Fruit fly (Drosophila melanogaster): ENCODE measurements around the gene Vha68-1.

Gene Vha68-1

dm6 chr2L:12974562-12975366 is 29.1 kb downstream of the Vha68-1 start:
- TF ChIP-seq Hr78 (GFP tag; optimal IDR thresholded peaks at IDR 0.05) (no peak), woc (GFP tag; optimal IDR thresholded peaks at IDR 0.05) (no peak), psq (GFP tag; optimal IDR thresholded peaks at IDR 0.05) (peak; percentile 90), Vsx2 (GFP tag; optimal IDR thresholded peaks at IDR 0.05; ENCODE audit: partially characterized antibody) (no peak), Rel (GFP tag; optimal IDR thresholded peaks at IDR 0.05) (no peak), Rel (tag; optimal IDR thresholded peaks at IDR 0.05) (no peak), Dif (GFP tag; optimal IDR thresholded peaks at IDR 0.05; ENCODE audit: partially characterized antibody) (peak; percentile 19), OdsH (GFP tag; optimal IDR thresholded peaks at IDR 0.05) (no peak), dmrt93B (GFP tag; optimal IDR thresholded peaks at IDR 0.05) (no peak), sage (GFP tag; optimal IDR thresholded peaks at IDR 0.05) (peak; percentile 1), dsf (GFP tag; optimal IDR thresholded peaks at IDR 0.05; ENCODE audit: borderline replicate concordance) (no peak), lola (GFP tag; optimal IDR thresholded peaks at IDR 0.05) (no peak), fru (GFP tag; optimal IDR thresholded peaks at IDR 0.05) (no peak), Sp1 (GFP tag; optimal IDR thresholded peaks at IDR 0.05) (no peak), CrebA (GFP tag; optimal IDR thresholded peaks at IDR 0.05; ENCODE audit: borderline replicate concordance) (peak; percentile 51), rgr (GFP tag; optimal IDR thresholded peaks at IDR 0.05) (no peak)

- no peak for TF ChIP-seq Abd-B (GFP tag; optimal IDR thresholded peaks at IDR 0.05)
- TF ChIP-seq lola (GFP tag; optimal IDR thresholded peaks at IDR 0.05) = no peak
- TF ChIP-seq foxo (GFP tag; optimal IDR thresholded peaks at IDR 0.05) = peak in 1 of 2 experiments; percentile 49
- peak; percentile 20 for TF ChIP-seq CrebA (GFP tag; optimal IDR thresholded peaks at IDR 0.05; ENCODE audit: borderline replicate concordance)
- no peak for TF ChIP-seq dsf (GFP tag; optimal IDR thresholded peaks at IDR 0.05; ENCODE audit: borderline replicate concordance)
- no peak for TF ChIP-seq Vsx2 (GFP tag; optimal IDR thresholded peaks at IDR 0.05; ENCODE audit: partially characterized antibody)
- TF ChIP-seq Myc (optimal IDR thresholded peaks at IDR 0.05) = no peak
- no peak for TF ChIP-seq sv (GFP tag; optimal IDR thresholded peaks at IDR 0.05)
- TF ChIP-seq jim (GFP tag; optimal IDR thresholded peaks at IDR 0.05) = no peak
- TF ChIP-seq Rel (GFP tag; optimal IDR thresholded peaks at IDR 0.05) = no peak
- TF ChIP-seq Rel (tag; optimal IDR thresholded peaks at IDR 0.05) = peak; percentile 69
- no peak for TF ChIP-seq tai (GFP tag; optimal IDR thresholded peaks at IDR 0.05)
- no peak for TF ChIP-seq pan (optimal IDR thresholded peaks at IDR 0.05)
- no peak for TF ChIP-seq CG32264 (GFP tag; optimal IDR thresholded peaks at IDR 0.05)
- TF ChIP-seq usp (GFP tag; optimal IDR thresholded peaks at IDR 0.05) = no peak
- TF ChIP-seq woc (GFP tag; optimal IDR thresholded peaks at IDR 0.05) = peak; percentile 70
- TF ChIP-seq dmrt93B (GFP tag; optimal IDR thresholded peaks at IDR 0.05) = no peak
- TF ChIP-seq sage (GFP tag; optimal IDR thresholded peaks at IDR 0.05) = no peak
- no peak for TF ChIP-seq Dif (GFP tag; optimal IDR thresholded peaks at IDR 0.05; ENCODE audit: partially characterized antibody)
- TF ChIP-seq Hr83 (GFP tag; optimal IDR thresholded peaks at IDR 0.05; ENCODE audit: poor library complexity, severe bottlenecking) = no peak
- TF ChIP-seq fru (GFP tag; optimal IDR thresholded peaks at IDR 0.05) = peak; percentile 48
- TF ChIP-seq Hnf4 (GFP tag; optimal IDR thresholded peaks at IDR 0.05) = peak; percentile 45
- TF ChIP-seq N (GFP tag; optimal IDR thresholded peaks at IDR 0.05) = no peak
- TF ChIP-seq br (GFP tag; optimal IDR thresholded peaks at IDR 0.05) = peak; percentile 55
- TF ChIP-seq OdsH (GFP tag; optimal IDR thresholded peaks at IDR 0.05) = no peak
- no peak for TF ChIP-seq psq (GFP tag; optimal IDR thresholded peaks at IDR 0.05)
- no peak for TF ChIP-seq HLH106 (tag; optimal IDR thresholded peaks at IDR 0.05)
- no peak for TF ChIP-seq GATAd (GFP tag; optimal IDR thresholded peaks at IDR 0.05)
- TF ChIP-seq Jra (GFP tag; optimal IDR thresholded peaks at IDR 0.05) = no peak
- no peak for TF ChIP-seq Mio (GFP tag; optimal IDR thresholded peaks at IDR 0.05)
- TF ChIP-seq rgr (GFP tag; optimal IDR thresholded peaks at IDR 0.05) = peak; percentile 84
- TF ChIP-seq brk (GFP tag; optimal IDR thresholded peaks at IDR 0.05) = no peak
- TF ChIP-seq h (GFP tag; optimal IDR thresholded peaks at IDR 0.05) = peak; percentile 5
- TF ChIP-seq Sp1 (GFP tag; optimal IDR thresholded peaks at IDR 0.05) = peak; percentile 61
- no peak for TF ChIP-seq dl (GFP tag; optimal IDR thresholded peaks at IDR 0.05; ENCODE audit: insufficient read depth in 1 of 2, partially characterized antibody in 2 of 2)
- no peak for TF ChIP-seq Dfd (GFP tag; optimal IDR thresholded peaks at IDR 0.05)
- TF ChIP-seq Hr78 (GFP tag; optimal IDR thresholded peaks at IDR 0.05) = no peak
- peak; percentile 40 for TF ChIP-seq CG9705 (GFP tag; optimal IDR thresholded peaks at IDR 0.05)
- TF ChIP-seq ey (GFP tag; optimal IDR thresholded peaks at IDR 0.05) = peak; percentile 34
Observed at dm6 chr2L:12974045-12974539, 29.8 kb downstream of the Vha68-1 start, which contains the start of gene Vha68-2. Gene Vha68-2 (plus strand): TSS chr2L:12974322.
